Fruit fly (Drosophila melanogaster) whole organism, embryonic: Measurements from ENCODE around the gene CG42342.

Experiments used
- Ada2b ChIP-seq: fragments of 200-800 bp; sonication (Bioruptor generic); IDR thresholded peaks from 2 replicates; pipeline ENCODE4 v1.3.6; 2022; ENCODE audit warnings: missing biosample characterization, missing genetic modification characterization
- Antp ChIP-seq: fragments of 200-800 bp; sonication (Bioruptor generic); optimal IDR thresholded peaks from 3 replicates; lab custom pipeline; 2016; ENCODE audit warnings: missing biosample characterization, missing genetic modification characterization
- Blimp-1 ChIP-seq: fragments of 200-800 bp; sonication (Bioruptor generic); optimal IDR thresholded peaks from 3 replicates; lab custom pipeline; 2018; ENCODE audit warnings: missing biosample characterization, missing genetic modification characterization, mild to moderate bottlenecking, moderate library complexity, missing genetic modification reagents
- Bteb2 ChIP-seq: fragments of 200-800 bp; sonication (Bioruptor generic); optimal IDR thresholded peaks from 2 replicates; lab custom pipeline; 2016; ENCODE audit warnings: missing biosample characterization, missing genetic modification characterization
- CG10147 ChIP-seq: fragments of 200-800 bp; sonication (Bioruptor generic); optimal IDR thresholded peaks from 2 replicates; lab custom pipeline; 2019; ENCODE audit warnings: missing biosample characterization, mild to moderate bottlenecking, missing genetic modification characterization, moderate library complexity
- CG10431 ChIP-seq: fragments of 200-800 bp; sonication (Bioruptor generic); optimal IDR thresholded peaks from 3 replicates; lab custom pipeline; 2018; ENCODE audit warnings: missing biosample characterization, mild to moderate bottlenecking, missing genetic modification characterization
- CG14860 ChIP-seq: fragments of 200-800 bp; sonication (Bioruptor generic); IDR thresholded peaks from 3 replicates; pipeline ENCODE4 v1.3.6; 2022; ENCODE audit warnings: missing biosample characterization, missing genetic modification characterization; ENCODE audit not compliant: partially characterized antibody
- CG15073 ChIP-seq: fragments of 200-800 bp; sonication (Bioruptor generic); optimal IDR thresholded peaks from 2 replicates; lab custom pipeline; 2016; ENCODE audit warnings: missing biosample characterization, missing genetic modification characterization
- CG16815 ChIP-seq: fragments of 200-800 bp; sonication (Bioruptor generic); optimal IDR thresholded peaks from 3 replicates; lab custom pipeline; 2017; ENCODE audit warnings: missing biosample characterization, mild to moderate bottlenecking, missing genetic modification characterization
- CG30403 ChIP-seq: fragments of 200-800 bp; sonication (Bioruptor generic); optimal IDR thresholded peaks from 3 replicates; lab custom pipeline; 2016; ENCODE audit warnings: missing biosample characterization, missing genetic modification characterization
- CG4424 ChIP-seq: fragments of 200-800 bp; sonication (Bioruptor generic); optimal IDR thresholded peaks from 3 replicates; lab custom pipeline; 2016; ENCODE audit warnings: missing biosample characterization, missing genetic modification characterization
- CG6654 ChIP-seq: fragments of 200-800 bp; sonication (Bioruptor generic); optimal IDR thresholded peaks from 2 replicates; lab custom pipeline; 2017; ENCODE audit warnings: missing biosample characterization, mild to moderate bottlenecking, missing genetic modification characterization
- CG6683 ChIP-seq: fragments of 200-800 bp; sonication (Bioruptor generic); optimal IDR thresholded peaks from 2 replicates; lab custom pipeline; 2017; ENCODE audit warnings: missing biosample characterization, mild to moderate bottlenecking, missing genetic modification characterization, missing genetic modification reagents
- Doc3 ChIP-seq: fragments of 200-800 bp; sonication (Bioruptor generic); IDR thresholded peaks from 3 replicates; pipeline ENCODE4 v1.3.6; 2022; ENCODE audit warnings: missing biosample characterization, missing genetic modification characterization; ENCODE audit not compliant: partially characterized antibody
- E2f1 ChIP-seq: fragments of 200-800 bp; sonication (Bioruptor generic); IDR thresholded peaks from 2 replicates; pipeline ENCODE4 v1.3.6; 2022; ENCODE audit warnings: missing biosample characterization, missing genetic modification characterization
- Elba2 ChIP-seq: fragments of 200-800 bp; sonication (Bioruptor generic); optimal IDR thresholded peaks from 3 replicates; lab custom pipeline; 2016; ENCODE audit warnings: missing biosample characterization, missing genetic modification characterization
- Ets65A ChIP-seq: fragments of 200-800 bp; sonication (Bioruptor generic); peaks from one replicate; lab custom pipeline; 2016; ENCODE audit warnings: missing biosample characterization, missing genetic modification characterization
- H2.0 ChIP-seq: fragments of 200-800 bp; sonication (Bioruptor generic); IDR thresholded peaks from 2 replicates; pipeline ENCODE4 v1.3.6; 2022; ENCODE audit warnings: missing biosample characterization, missing genetic modification characterization
- Hr39 ChIP-seq: fragments of >200 bp; optimal IDR thresholded peaks from 2 replicates; lab custom pipeline; 2017
- Med ChIP-seq: fragments of 200-800 bp; sonication (Bioruptor generic); peaks from one replicate; lab custom pipeline; 2016; ENCODE audit warnings: missing biosample characterization, missing genetic modification characterization, mild to moderate bottlenecking, inconsistent platforms, moderate library complexity
- Mrtf ChIP-seq: fragments of 200-800 bp; sonication (Bioruptor generic); IDR thresholded peaks from 3 replicates; pipeline ENCODE4 v1.3.6; 2022; ENCODE audit warnings: missing biosample characterization, missing genetic modification characterization
- NC2β ChIP-seq: fragments of 200-800 bp; sonication (Bioruptor generic); optimal IDR thresholded peaks from 2 replicates; lab custom pipeline; 2016; ENCODE audit warnings: missing biosample characterization, missing genetic modification characterization
- NFAT ChIP-seq: fragments of 200-800 bp; sonication (Bioruptor generic); IDR thresholded peaks from 2 replicates; pipeline ENCODE4 v1.3.6; 2022; ENCODE audit warnings: missing biosample characterization, missing genetic modification characterization
- NfI ChIP-seq: fragments of 200-800 bp; sonication (Bioruptor generic); optimal IDR thresholded peaks from 3 replicates; lab custom pipeline; 2018; ENCODE audit warnings: missing biosample characterization, mild to moderate bottlenecking, missing genetic modification characterization, moderate library complexity
- Side ChIP-seq: fragments of 200-800 bp; sonication (Bioruptor generic); optimal IDR thresholded peaks from 2 replicates; lab custom pipeline; 2016; ENCODE audit warnings: missing biosample characterization, missing genetic modification characterization
- Ssrp ChIP-seq: fragments of 200-800 bp; sonication (Bioruptor generic); optimal IDR thresholded peaks from 2 replicates; lab custom pipeline; 2018; ENCODE audit warnings: missing biosample characterization, mild to moderate bottlenecking, missing genetic modification characterization, moderate library complexity
- ap ChIP-seq: fragments of 200-800 bp; sonication (Bioruptor generic); IDR thresholded peaks from 2 replicates; pipeline ENCODE4 v1.3.6; 2022; ENCODE audit warnings: missing biosample characterization, missing genetic modification characterization
- br ChIP-seq: fragments of >200 bp; optimal IDR thresholded peaks from 2 replicates; lab custom pipeline; 2017
- crc ChIP-seq: fragments of 200-800 bp; sonication (Bioruptor generic); optimal IDR thresholded peaks from 2 replicates; lab custom pipeline; 2016; ENCODE audit warnings: missing biosample characterization, missing genetic modification characterization
- disco-r ChIP-seq: fragments of 200-800 bp; sonication (Bioruptor generic); optimal IDR thresholded peaks from 2 replicates; lab custom pipeline; 2016; ENCODE audit warnings: missing biosample characterization, missing genetic modification characterization
- ems ChIP-seq: fragments of 200-800 bp; sonication (Bioruptor generic); optimal IDR thresholded peaks from 3 replicates; lab custom pipeline; 2016; ENCODE audit warnings: missing biosample characterization, missing genetic modification characterization
- gsb ChIP-seq: fragments of 200-800 bp; sonication (Bioruptor generic); IDR thresholded peaks from 2 replicates; pipeline ENCODE4 v1.3.6; 2022; ENCODE audit warnings: missing biosample characterization, missing genetic modification characterization
- h ChIP-seq: fragments of >200 bp; optimal IDR thresholded peaks from 2 replicates; lab custom pipeline; 2017
- kni ChIP-seq: fragments of 200-800 bp; sonication (Bioruptor generic); optimal IDR thresholded peaks from 3 replicates; lab custom pipeline; 2017; ENCODE audit warnings: mild to moderate bottlenecking, missing biosample characterization, missing genetic modification reagents, missing genetic modification characterization
- maf-S ChIP-seq: fragments of 200-800 bp; sonication (Bioruptor generic); optimal IDR thresholded peaks from 2 replicates; lab custom pipeline; 2016; ENCODE audit warnings: missing biosample characterization, missing genetic modification characterization
- pho ChIP-seq: fragments of 200-800 bp; sonication (Bioruptor generic); optimal IDR thresholded peaks from 2 replicates; lab custom pipeline; 2016; ENCODE audit warnings: missing biosample characterization, missing genetic modification characterization
- prd ChIP-seq, 3 experiments: fragments of >200 bp in 2 of 3; fragments of 200-800 bp in 1 of 3; sonication (Bioruptor generic) in 1 of 3; optimal IDR thresholded peaks in 2 of 3; IDR thresholded peaks in 1 of 3; 2 replicates in 2 of 3; 3 replicates in 1 of 3; pipeline versions ENCODE4 v1.3.6 to Lab custom; 2017 to 2022; ENCODE audit warnings: missing biosample characterization in 1 of 3, missing genetic modification characterization in 1 of 3
- scrt ChIP-seq: fragments of 200-800 bp; sonication (Bioruptor generic); optimal IDR thresholded peaks from 2 replicates; lab custom pipeline; 2018; ENCODE audit warnings: missing biosample characterization, mild to moderate bottlenecking, missing genetic modification characterization, moderate library complexity
- shn ChIP-seq: fragments of 200-800 bp; sonication (Bioruptor generic); optimal IDR thresholded peaks from 3 replicates; lab custom pipeline; 2016; ENCODE audit warnings: missing biosample characterization, missing genetic modification characterization
- sim ChIP-seq: fragments of 200-800 bp; sonication (Bioruptor generic); IDR thresholded peaks from 2 replicates; pipeline ENCODE4 v1.3.6; 2022; ENCODE audit warnings: missing biosample characterization, missing genetic modification characterization
- sr ChIP-seq: fragments of 200-800 bp; sonication (Bioruptor generic); IDR thresholded peaks from 3 replicates; pipeline ENCODE4 v1.3.6; 2022; ENCODE audit warnings: missing biosample characterization, missing genetic modification characterization
- sug ChIP-seq: fragments of 200-800 bp; optimal IDR thresholded peaks from 2 replicates; lab custom pipeline; 2019; ENCODE audit warnings: missing biosample characterization, mild to moderate bottlenecking, missing genetic modification characterization, moderate library complexity
- tll ChIP-seq, 2 experiments: fragments of 200-800 bp in 1 of 2; fragments of >200 bp in 1 of 2; sonication (Bioruptor generic) in 1 of 2; optimal IDR thresholded peaks; 2 replicates each; lab custom pipeline; 2017 to 2019; ENCODE audit warnings: missing biosample characterization in 2 of 2, missing genetic modification characterization in 2 of 2, mild to moderate bottlenecking in 1 of 2, moderate library complexity in 1 of 2
- vnd ChIP-seq: fragments of 200-800 bp; sonication (Bioruptor generic); IDR thresholded peaks from 3 replicates; pipeline ENCODE4 v1.3.6; 2022; ENCODE audit warnings: missing biosample characterization, missing genetic modification characterization; ENCODE audit not compliant: partially characterized antibody
- zfh2 ChIP-seq: fragments of 200-800 bp; sonication (Bioruptor generic); optimal IDR thresholded peaks from 2 replicates; lab custom pipeline; 2016; ENCODE audit warnings: missing biosample characterization, missing genetic modification characterization

The CG42342 gene

DNA sequence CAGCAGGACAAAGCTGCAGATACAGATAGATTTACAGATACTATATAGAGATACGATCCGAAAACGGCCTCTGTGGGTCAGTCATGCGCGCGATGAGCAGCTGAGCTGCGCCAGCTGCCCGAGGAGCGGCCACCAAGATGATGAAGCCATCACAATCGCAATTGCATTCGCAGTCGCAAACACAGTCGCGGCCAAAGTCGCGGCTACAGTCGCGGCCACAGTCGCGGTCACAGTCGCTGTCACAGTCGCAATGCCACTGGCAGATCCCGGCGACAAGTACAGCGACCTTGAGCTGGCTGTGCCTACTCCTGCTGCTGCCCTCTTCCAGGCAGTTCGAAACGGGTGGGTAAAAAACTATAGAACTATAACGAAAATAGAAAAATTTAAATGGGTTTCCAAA, 92.4 kb downstream of the CG42342 start:
- TF ChIP-seq Ets65A, result peak; percentile 36
- TF ChIP-seq CG10431 (GFP tag; lab: Kevin White, UChicago), result no peak
- TF ChIP-seq crc (GFP tag; lab: Kevin White, UChicago), result no peak
- TF ChIP-seq NfI (GFP tag; lab: Kevin White, UChicago), result no peak
- no peak for TF ChIP-seq Ssrp (tag; lab: Kevin White, UChicago)
- no peak for TF ChIP-seq CG6654 (GFP tag; lab: Kevin White, UChicago)
- TF ChIP-seq pho (GFP tag; lab: Kevin White, UChicago), result no peak
- TF ChIP-seq CG14860 (GFP tag; lab: Robert Waterston, UW), result no peak
- no peak for TF ChIP-seq CG4424 (GFP tag; lab: Kevin White, UChicago)
- TF ChIP-seq Hr39 (lab: Kevin White, UChicago), result no peak
- no peak for TF ChIP-seq Antp (GFP tag; lab: Kevin White, UChicago)
- no peak for TF ChIP-seq ems (GFP tag; lab: Kevin White, UChicago)
- TF ChIP-seq br (lab: Kevin White, UChicago), result no peak
- no peak for TF ChIP-seq prd (optimal IDR thresholded peaks at IDR 0.05; lab: Kevin White, UChicago)
- TF ChIP-seq prd (GFP tag; IDR thresholded peaks at IDR 0.05; lab: Robert Waterston, UW), result 0 out of 3 replicates have a peak, but pooled peaks have one; percentile 18
- TF ChIP-seq CG6683 (GFP tag; lab: Kevin White, UChicago), result no peak
- no peak for TF ChIP-seq NFAT (GFP tag; lab: Robert Waterston, UW)
- TF ChIP-seq Elba2 (GFP tag; lab: Kevin White, UChicago), result no peak
- TF ChIP-seq vnd (GFP tag; lab: Robert Waterston, UW), result no peak
- TF ChIP-seq sug (tag; lab: Kevin White, UChicago), result no peak
- peak; percentile 99 for TF ChIP-seq CG15073
- TF ChIP-seq CG10147 (GFP tag; lab: Kevin White, UChicago), result no peak
- peak; percentile 14; the same call in 1 of the 2 replicates for TF ChIP-seq gsb (GFP tag; lab: Robert Waterston, UW)
- TF ChIP-seq Side (GFP tag; lab: Kevin White, UChicago), result no peak
- TF ChIP-seq h, result peak; percentile 66
- TF ChIP-seq CG30403 (GFP tag; lab: Kevin White, UChicago), result no peak
- no peak for TF ChIP-seq E2f1 (GFP tag; lab: Robert Waterston, UW)
- no peak for TF ChIP-seq CG16815
- no peak for TF ChIP-seq Doc3 (GFP tag; lab: Robert Waterston, UW)
- no peak for TF ChIP-seq NC2β (GFP tag; lab: Kevin White, UChicago)
- TF ChIP-seq Blimp-1 (GFP tag; lab: Kevin White, UChicago), result no peak
- no peak for TF ChIP-seq sim
- no peak for TF ChIP-seq H2.0 (GFP tag; lab: Robert Waterston, UW)
- no peak for TF ChIP-seq scrt (GFP tag; lab: Kevin White, UChicago)
- TF ChIP-seq disco-r (GFP tag; lab: Kevin White, UChicago), result no peak
- no peak for TF ChIP-seq kni (GFP tag; lab: Kevin White, UChicago)
- no peak for TF ChIP-seq maf-S (GFP tag; lab: Kevin White, UChicago)
- TF ChIP-seq Med (GFP tag; lab: Kevin White, UChicago), result no peak
- TF ChIP-seq zfh2 (GFP tag; lab: Kevin White, UChicago), result no peak
- no peak for TF ChIP-seq ap (GFP tag; lab: Robert Waterston, UW)
- TF ChIP-seq tll (GFP tag; optimal IDR thresholded peaks at IDR 0.05; lab: Kevin White, UChicago), result no peak

DNA sequence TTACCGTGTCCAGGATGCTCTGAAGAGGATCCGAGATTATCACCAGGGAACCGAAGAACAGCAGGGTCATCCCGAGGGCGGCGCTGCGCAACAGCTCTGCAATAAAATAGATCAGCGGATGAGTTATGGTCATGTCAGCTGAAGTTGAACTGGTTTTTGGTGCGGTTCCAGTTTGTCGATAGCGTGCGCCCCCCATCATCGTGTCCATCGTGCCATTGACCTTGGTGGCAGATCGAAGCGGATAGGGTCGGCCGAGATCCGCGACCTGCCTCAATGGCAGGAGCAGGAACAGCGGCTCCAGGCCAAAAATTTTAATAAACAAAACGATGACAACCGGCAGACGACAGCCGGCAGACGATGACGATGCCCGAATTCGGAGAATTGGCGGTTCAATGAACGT, 97.1 kb downstream of the CG42342 start:
- TF ChIP-seq shn (GFP tag; lab: Kevin White, UChicago) (no peak), Mrtf (no peak), sr (GFP tag; lab: Robert Waterston, UW) (no peak), Ada2b (GFP tag; lab: Robert Waterston, UW) (no peak), prd (optimal IDR thresholded peaks at IDR 0.05; lab: Kevin White, UChicago) (no peak), prd (GFP tag; IDR thresholded peaks at IDR 0.05; lab: Robert Waterston, UW) (no peak), Ssrp (tag; lab: Kevin White, UChicago) (no peak), Bteb2 (GFP tag; lab: Kevin White, UChicago) (no peak)
